Worm (Caenorhabditis elegans) whole organism, young adult: ENCODE results near the gene F21C10.1.

Experiments used
- B0035.1 ChIP-seq: sonication (generic microtip); optimal IDR thresholded peaks from 2 replicates; lab custom pipeline; 2016; ENCODE audit warnings: missing genetic modification characterization, mild to moderate bottlenecking, missing compliant biosample characterization, missing genotype, missing genetic modification reagents
- B0261.1 ChIP-seq: sonication (generic microtip); optimal IDR thresholded peaks from 2 replicates; lab custom pipeline; 2016; ENCODE audit warnings: mild to moderate bottlenecking, missing genetic modification characterization, moderate library complexity, missing compliant biosample characterization
- C06A6.2 ChIP-seq: fragments of 200-800 bp; sonication (Bioruptor generic); conservative IDR thresholded peaks from 2 replicates; pipeline ENCODE4 v1.3.6; 2022; ENCODE audit warnings: missing genetic modification characterization, missing compliant biosample characterization
- C17E4.6 ChIP-seq: fragments of 200-800 bp; sonication (Bioruptor generic); IDR thresholded peaks from 2 replicates; pipeline ENCODE4 v1.3.6; 2022; ENCODE audit warnings: missing genetic modification reagents, missing genetic modification characterization, missing compliant biosample characterization
- F23B12.7 ChIP-seq: sonication (generic microtip); optimal IDR thresholded peaks from 2 replicates; lab custom pipeline; 2017; ENCODE audit warnings: missing genetic modification characterization, mild to moderate bottlenecking, missing compliant biosample characterization, antibody characterized with exemption, moderate library complexity; ENCODE audit not compliant: insufficient read depth
- F33H1.4 ChIP-seq: fragments of 200-800 bp; sonication (Bioruptor generic); IDR thresholded peaks from 2 replicates; pipeline ENCODE4 v1.3.6; 2022; ENCODE audit warnings: missing genetic modification reagents, missing genetic modification characterization, missing compliant biosample characterization
- F57A8.1 ChIP-seq: fragments of 200-800 bp; sonication (Bioruptor generic); optimal IDR thresholded peaks from 2 replicates; lab custom pipeline; 2018; ENCODE audit warnings: mild to moderate bottlenecking, missing genetic modification characterization, moderate library complexity, missing compliant biosample characterization
- K11D2.4 ChIP-seq: fragments of 200-800 bp; sonication (Bioruptor generic); IDR thresholded peaks from 2 replicates; pipeline ENCODE4 v1.3.6; 2022; ENCODE audit warnings: missing genetic modification reagents, missing genetic modification characterization, missing compliant biosample characterization
- K12H6.12 ChIP-seq: fragments of 200-800 bp; sonication (Bioruptor generic); optimal IDR thresholded peaks from 2 replicates; lab custom pipeline; 2018; ENCODE audit warnings: mild to moderate bottlenecking, missing genetic modification characterization, missing compliant biosample characterization
- Y67H2A.10 ChIP-seq: fragments of 200-800 bp; sonication (Bioruptor generic); conservative IDR thresholded peaks from 2 replicates; pipeline ENCODE4 v1.3.6; 2022; ENCODE audit warnings: missing genetic modification reagents, missing genetic modification characterization, missing compliant biosample characterization
- ama-1 ChIP-seq, 3 experiments: fragments of 150-350 bp in 1 of 3; sonication (generic microtip) in 2 of 3; optimal IDR thresholded peaks; 2 replicates each; lab custom pipeline; 2014 to 2018; ENCODE audit warnings: missing biosample characterization in 2 of 3, missing genetic modification characterization in 2 of 3, missing genetic modification reagents in 2 of 3
- aptf-3 ChIP-seq: fragments of 200-800 bp; sonication (Bioruptor generic); IDR thresholded peaks from 2 replicates; pipeline ENCODE4 v1.3.6; 2022; ENCODE audit warnings: missing genetic modification characterization, missing compliant biosample characterization
- attf-3 ChIP-seq: fragments of 200-800 bp; sonication (Bioruptor generic); conservative IDR thresholded peaks from 2 replicates; pipeline ENCODE4 v1.3.6; 2022; ENCODE audit warnings: missing genetic modification reagents, missing genetic modification characterization, missing compliant biosample characterization
- bed-1 ChIP-seq: fragments of 200-800 bp; sonication (Bioruptor generic); IDR thresholded peaks from 2 replicates; pipeline ENCODE4 v1.3.6; 2022; ENCODE audit warnings: missing genetic modification reagents, missing genetic modification characterization, missing compliant biosample characterization
- cebp-1 ChIP-seq, 2 experiments: fragments of 200-800 bp in 1 of 2; sonication (Bioruptor generic) in 1 of 2; sonication (generic microtip) in 1 of 2; IDR thresholded peaks in 1 of 2; optimal IDR thresholded peaks in 1 of 2; 2 replicates each; pipeline versions ENCODE4 v1.3.6 to Lab custom; 2017 to 2022; ENCODE audit warnings: missing compliant biosample characterization in 2 of 2, missing genetic modification characterization in 2 of 2, mild to moderate bottlenecking in 1 of 2, missing genetic modification reagents in 1 of 2, moderate library complexity in 1 of 2
- ceh-100 ChIP-seq: fragments of 200-800 bp; sonication (Bioruptor generic); IDR thresholded peaks from 2 replicates; pipeline ENCODE4 v1.3.6; 2022; ENCODE audit warnings: missing genetic modification reagents, missing genetic modification characterization, missing compliant biosample characterization
- chd-7 ChIP-seq: sonication (generic microtip); optimal IDR thresholded peaks from 2 replicates; lab custom pipeline; 2016; ENCODE audit warnings: mild to moderate bottlenecking, missing genetic modification characterization, moderate library complexity, missing compliant biosample characterization
- die-1 ChIP-seq: sonication (generic microtip); optimal IDR thresholded peaks from 2 replicates; lab custom pipeline; 2016; ENCODE audit warnings: missing genotype, mild to moderate bottlenecking, missing genetic modification characterization, missing compliant biosample characterization
- dpff-1 ChIP-seq: sonication (generic microtip); optimal IDR thresholded peaks from 2 replicates; lab custom pipeline; 2017; ENCODE audit warnings: mild to moderate bottlenecking, missing genetic modification characterization, missing compliant biosample characterization
- egl-44 ChIP-seq: fragments of 200-800 bp; sonication (Bioruptor generic); IDR thresholded peaks from 2 replicates; pipeline ENCODE4 v1.3.6; 2022; ENCODE audit warnings: missing genetic modification reagents, missing genetic modification characterization, missing compliant biosample characterization
- ekl-4 ChIP-seq: fragments of 200-800 bp; sonication (Bioruptor generic); IDR thresholded peaks from 2 replicates; pipeline ENCODE4 v1.3.6; 2022; ENCODE audit warnings: missing genetic modification reagents, missing genetic modification characterization, missing compliant biosample characterization
- fkh-3 ChIP-seq: sonication (generic microtip); optimal IDR thresholded peaks from 2 replicates; lab custom pipeline; 2016; ENCODE audit warnings: mild to moderate bottlenecking, missing genetic modification characterization, missing compliant biosample characterization
- gei-17 ChIP-seq: fragments of 200-800 bp; sonication (Bioruptor generic); optimal IDR thresholded peaks from 2 replicates; lab custom pipeline; 2018; ENCODE audit warnings: mild to moderate bottlenecking, missing genetic modification characterization, missing compliant biosample characterization
- him-1 ChIP-seq: sonication (generic microtip); optimal IDR thresholded peaks from 2 replicates; lab custom pipeline; 2016; ENCODE audit warnings: missing genotype, missing genetic modification reagents, missing genetic modification characterization, missing compliant biosample characterization
- hlh-12 ChIP-seq: sonication (generic microtip); optimal IDR thresholded peaks from 2 replicates; lab custom pipeline; 2016; ENCODE audit warnings: missing genetic modification characterization, missing compliant biosample characterization
- hlh-26 ChIP-seq: fragments of 200-800 bp; sonication (Bioruptor generic); conservative IDR thresholded peaks from 2 replicates; pipeline ENCODE4 v1.3.6; 2022; ENCODE audit warnings: missing genetic modification reagents, missing genetic modification characterization, missing compliant biosample characterization
- hmg-1.2 ChIP-seq: fragments of 200-800 bp; sonication (Bioruptor generic); IDR thresholded peaks from 2 replicates; pipeline ENCODE4 v1.3.6; 2022; ENCODE audit warnings: missing genetic modification reagents, missing genetic modification characterization, missing compliant biosample characterization
- let-526 ChIP-seq: fragments of 200-800 bp; sonication (Bioruptor generic); IDR thresholded peaks from 2 replicates; pipeline ENCODE4 v1.3.6; 2022; ENCODE audit warnings: missing genetic modification reagents, missing genetic modification characterization, missing compliant biosample characterization
- let-607 ChIP-seq, 2 experiments: fragments of 200-800 bp in 1 of 2; sonication (Bioruptor generic) in 1 of 2; sonication (generic microtip) in 1 of 2; optimal IDR thresholded peaks; 2 replicates each; lab custom pipeline; 2016 to 2018; ENCODE audit warnings: mild to moderate bottlenecking in 2 of 2, missing compliant biosample characterization in 2 of 2, missing genetic modification characterization in 2 of 2, moderate library complexity in 2 of 2, missing genotype in 1 of 2
- lin-26 ChIP-seq: fragments of 200-800 bp; sonication (Bioruptor generic); IDR thresholded peaks from 2 replicates; pipeline ENCODE4 v1.3.6; 2022; ENCODE audit warnings: missing genetic modification reagents, missing genetic modification characterization, missing compliant biosample characterization
- lin-35 ChIP-seq, 3 experiments: fragments of 150-350 bp in 2 of 3; sonication (generic microtip) in 1 of 3; optimal IDR thresholded peaks; 2 replicates each; lab custom pipeline; 2014 to 2018; ENCODE audit warnings: missing biosample characterization in 3 of 3, missing genetic modification characterization in 3 of 3, missing genetic modification reagents in 3 of 3
- lin-40 ChIP-seq: sonication (generic microtip); optimal IDR thresholded peaks from 2 replicates; lab custom pipeline; 2016; ENCODE audit warnings: missing genetic modification characterization, mild to moderate bottlenecking, missing compliant biosample characterization, missing genotype, missing genetic modification reagents
- lsl-1 ChIP-seq: fragments of 200-800 bp; sonication (Bioruptor generic); optimal IDR thresholded peaks from 2 replicates; lab custom pipeline; 2018; ENCODE audit warnings: mild to moderate bottlenecking, missing genetic modification characterization, moderate library complexity, missing compliant biosample characterization
- lsy-27 ChIP-seq: sonication (generic microtip); optimal IDR thresholded peaks from 2 replicates; lab custom pipeline; 2017; ENCODE audit warnings: missing genetic modification characterization, mild to moderate bottlenecking, missing compliant biosample characterization, antibody characterized with exemption, missing genotype, borderline replicate concordance; ENCODE audit not compliant: insufficient read depth
- madf-3 ChIP-seq: fragments of 200-800 bp; sonication (Bioruptor generic); IDR thresholded peaks from 2 replicates; pipeline ENCODE4 v1.3.6; 2022; ENCODE audit warnings: missing genetic modification reagents, missing genetic modification characterization, missing compliant biosample characterization
- madf-6 ChIP-seq: fragments of 200-800 bp; sonication (Bioruptor generic); IDR thresholded peaks from 2 replicates; pipeline ENCODE4 v1.3.6; 2022; ENCODE audit warnings: missing genetic modification reagents, missing genetic modification characterization, missing compliant biosample characterization
- mel-28 ChIP-seq: sonication (generic microtip); optimal IDR thresholded peaks from 2 replicates; lab custom pipeline; 2016; ENCODE audit warnings: borderline replicate concordance, mild to moderate bottlenecking, missing genetic modification characterization, missing compliant biosample characterization
- nhr-27 ChIP-seq: fragments of 200-800 bp; sonication (Bioruptor generic); optimal IDR thresholded peaks from 2 replicates; lab custom pipeline; 2018; ENCODE audit warnings: mild to moderate bottlenecking, missing genetic modification characterization, moderate library complexity, missing compliant biosample characterization
- nhr-90 ChIP-seq: sonication (generic microtip); optimal IDR thresholded peaks from 2 replicates; lab custom pipeline; 2016; ENCODE audit warnings: missing genotype, mild to moderate bottlenecking, missing genetic modification characterization, missing compliant biosample characterization
- pha-4 ChIP-seq: fragments of 150-350 bp; sonication (generic microtip); optimal IDR thresholded peaks from 2 replicates; lab custom pipeline; 2014; ENCODE audit warnings: missing biosample characterization, missing genetic modification reagents, missing genetic modification characterization
- repo-1 ChIP-seq: sonication (generic microtip); optimal IDR thresholded peaks from 2 replicates; lab custom pipeline; 2017; ENCODE audit warnings: mild to moderate bottlenecking, missing genetic modification characterization, missing compliant biosample characterization
- rpc-1 ChIP-seq, 2 experiments: fragments of 150-350 bp in 1 of 2; sonication (generic microtip) in 1 of 2; optimal IDR thresholded peaks; 2 replicates each; lab custom pipeline; 2014 to 2018; ENCODE audit warnings: missing biosample characterization in 1 of 2, missing genetic modification characterization in 1 of 2, missing genetic modification reagents in 1 of 2, missing genotype in 1 of 2
- unc-130 ChIP-seq: sonication (generic microtip); optimal IDR thresholded peaks from 2 replicates; lab custom pipeline; 2016; ENCODE audit warnings: missing genetic modification reagents, missing genetic modification characterization, missing compliant biosample characterization
- ztf-18 ChIP-seq: sonication (generic microtip); optimal IDR thresholded peaks from 2 replicates; lab custom pipeline; 2016; ENCODE audit warnings: missing genotype, mild to moderate bottlenecking, missing genetic modification characterization, missing compliant biosample characterization
- ztf-25 ChIP-seq: fragments of 200-800 bp; sonication (Bioruptor generic); IDR thresholded peaks from 2 replicates; pipeline ENCODE4 v1.3.6; 2022; ENCODE audit warnings: missing genetic modification reagents, missing genetic modification characterization, missing compliant biosample characterization

F21C10.1 gene

DNA sequence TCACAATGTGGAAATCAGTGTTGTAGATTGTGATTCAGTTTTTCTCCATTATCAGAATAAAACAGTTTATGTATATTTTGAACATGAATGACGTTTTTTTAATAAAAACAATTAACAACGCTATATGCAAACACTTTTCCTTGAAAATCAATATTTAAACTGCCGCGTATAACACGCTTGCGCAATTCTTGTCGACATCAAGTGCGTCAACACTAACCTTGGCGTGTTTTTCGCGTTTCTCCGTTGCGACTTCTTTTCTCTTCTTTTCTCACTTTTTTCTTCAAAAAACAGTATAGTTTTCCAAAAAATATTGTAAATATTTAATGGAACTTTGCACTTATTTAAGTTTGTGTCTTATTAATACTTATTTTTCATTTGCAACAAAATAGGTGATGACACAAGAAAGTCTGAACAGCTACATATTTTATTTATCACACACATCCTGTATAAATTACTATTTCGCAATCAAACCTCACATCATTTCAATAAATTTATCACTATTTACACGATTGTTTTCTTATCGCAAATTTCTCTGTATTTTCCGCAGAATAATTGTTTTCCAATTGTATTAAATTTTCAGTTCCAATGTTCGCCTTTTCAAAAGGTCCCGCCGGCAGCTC is 43.2 kb downstream of the F21C10.1 start, which contains the start of gene spas-1 (continued):
- TF ChIP-seq ztf-25 (GFP tag; lab: Robert Waterston, UW) = no peak
- no peak for TF ChIP-seq nhr-90 (tag; lab: Kevin White, UChicago)
- peak; percentile 38 for TF ChIP-seq repo-1 (tag; lab: Kevin White, UChicago)
- TF ChIP-seq B0035.1 (tag; lab: Kevin White, UChicago) = peak; percentile 10
- peak; percentile 88 for TF ChIP-seq F23B12.7 (tag; lab: Kevin White, UChicago)
- TF ChIP-seq lsl-1 (GFP tag; lab: Kevin White, UChicago) = peak; percentile 54
- TF ChIP-seq chd-7 (tag; lab: Kevin White, UChicago) = no peak
- TF ChIP-seq him-1 (tag; lab: Kevin White, UChicago) = peak; percentile 7
- TF ChIP-seq lin-35 (GFP tag; optimal IDR thresholded peaks at IDR 0.05; lab: Kevin White, UChicago) = peak; percentile 23 to 96 (median 81)
- peak; percentile 40; the same call in 1 of the 2 replicates for TF ChIP-seq K11D2.4
- TF ChIP-seq let-526 = no peak
- 0 out of 2 replicates have a peak, but pooled peaks have one; percentile 14 for TF ChIP-seq attf-3
- no peak for TF ChIP-seq rpc-1 (optimal IDR thresholded peaks at IDR 0.05; lab: Kevin White, UChicago)
- no peak for TF ChIP-seq rpc-1 (tag; optimal IDR thresholded peaks at IDR 0.05; lab: Kevin White, UChicago)
- TF ChIP-seq hlh-12 (tag; lab: Kevin White, UChicago) = no peak
- TF ChIP-seq pha-4 (tag; lab: Kevin White, UChicago) = peak; percentile 81
- TF ChIP-seq bed-1 (GFP tag; lab: Robert Waterston, UW) = no peak
- no peak for TF ChIP-seq egl-44 (GFP tag; lab: Robert Waterston, UW)
- no peak for TF ChIP-seq aptf-3 (GFP tag; lab: Robert Waterston, UW)
- no peak for TF ChIP-seq mel-28 (tag; lab: Kevin White, UChicago)
- TF ChIP-seq B0261.1 (tag; lab: Kevin White, UChicago) = no peak
- 0 out of 2 replicates have a peak, but pooled peaks have one; percentile 5 for TF ChIP-seq madf-3 (GFP tag; lab: Robert Waterston, UW)
- TF ChIP-seq F33H1.4 = peak; percentile 52
- peak; percentile 98 for TF ChIP-seq ztf-18 (tag; lab: Kevin White, UChicago)
- TF ChIP-seq nhr-27 (tag; lab: Kevin White, UChicago) = no peak
- TF ChIP-seq let-607 (tag; optimal IDR thresholded peaks at IDR 0.05; lab: Kevin White, UChicago) = peak in 1 of 2 experiments; percentile 47
- no peak for TF ChIP-seq ama-1 (optimal IDR thresholded peaks at IDR 0.05; lab: Kevin White, UChicago)
- no peak for TF ChIP-seq ama-1 (GFP tag; optimal IDR thresholded peaks at IDR 0.05; lab: Kevin White, UChicago)
- TF ChIP-seq lin-26 = no peak
- TF ChIP-seq Y67H2A.10 (GFP tag; lab: Robert Waterston, UW) = no peak
- peak; percentile 72 for TF ChIP-seq madf-6 (GFP tag; lab: Robert Waterston, UW)
- peak; percentile 19 for TF ChIP-seq gei-17
- TF ChIP-seq ceh-100 (GFP tag; lab: Robert Waterston, UW) = peak; percentile 34; the same call in 1 of the 2 replicates
- no peak for TF ChIP-seq C17E4.6 (GFP tag; lab: Robert Waterston, UW)
- peak; percentile 86 for TF ChIP-seq lin-40
- TF ChIP-seq ekl-4 (GFP tag; lab: Robert Waterston, UW) = peak; percentile 70; the same call in 1 of the 2 replicates
- TF ChIP-seq K12H6.12 (tag; lab: Kevin White, UChicago) = peak; percentile 48
- peak; percentile 3 for TF ChIP-seq die-1
- no peak for TF ChIP-seq lsy-27
- no peak for TF ChIP-seq unc-130
- no peak for TF ChIP-seq F57A8.1 (GFP tag; lab: Kevin White, UChicago)
- TF ChIP-seq C06A6.2 (GFP tag; lab: Robert Waterston, UW) = peak; percentile 69
- no peak for TF ChIP-seq fkh-3 (tag; lab: Kevin White, UChicago)
- no peak for TF ChIP-seq hlh-26 (GFP tag; lab: Robert Waterston, UW)
- 0 out of 2 replicates have a peak, but pooled peaks have one; percentile 37 for TF ChIP-seq cebp-1 (GFP tag; IDR thresholded peaks at IDR 0.05; lab: Robert Waterston, UW)
- peak; percentile 89 for TF ChIP-seq cebp-1 (tag; optimal IDR thresholded peaks at IDR 0.05; lab: Kevin White, UChicago)
- no peak for TF ChIP-seq dpff-1
- TF ChIP-seq hmg-1.2 (GFP tag; lab: Robert Waterston, UW) = peak; percentile 29; the same call in 1 of the 2 replicates
